Fruit fly (Drosophila melanogaster): ENCODE results near the gene CG15155.

DNA sequence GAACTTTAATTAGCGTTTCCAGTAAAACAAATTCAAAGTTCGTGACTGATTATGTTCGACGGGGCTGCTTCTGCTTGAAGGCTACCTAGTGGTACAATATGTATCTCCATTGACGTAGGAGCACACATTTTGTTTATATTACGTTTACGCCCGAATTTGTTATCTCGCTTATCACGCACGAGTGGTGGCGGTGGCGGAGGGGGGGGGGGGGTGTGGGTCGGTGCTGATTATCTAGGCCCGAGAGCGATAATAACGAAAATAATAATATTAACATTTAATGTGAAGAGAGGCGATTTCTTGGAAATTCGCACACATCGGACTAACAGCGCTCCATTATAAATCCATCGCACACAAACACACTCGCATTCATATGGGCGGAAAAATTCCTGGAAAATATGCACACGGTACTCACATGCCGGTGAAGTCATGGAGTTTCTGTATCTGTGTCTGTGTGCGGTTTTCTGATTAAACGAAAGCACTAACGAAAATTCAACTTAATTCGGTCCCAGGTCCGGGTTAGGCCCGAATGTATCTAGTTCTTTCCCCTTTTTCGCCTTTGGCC is 7.1 kb upstream of the CG15155 start:
- TF ChIP-seq CG11617 (GFP tag; optimal IDR thresholded peaks at IDR 0.05) (no peak), tj (GFP tag; optimal IDR thresholded peaks at IDR 0.05) (no peak), Hr96 (GFP tag; optimal IDR thresholded peaks at IDR 0.05) (no peak), CG7045 (GFP tag; optimal IDR thresholded peaks at IDR 0.05) (no peak), CG33017 (tag; optimal IDR thresholded peaks at IDR 0.05) (no peak), CG5204 (GFP tag; optimal IDR thresholded peaks at IDR 0.05) (no peak), Crg-1 (GFP tag; optimal IDR thresholded peaks at IDR 0.05) (no peak), CG12768 (GFP tag; optimal IDR thresholded peaks at IDR 0.05) (no peak), Clk (GFP tag; optimal IDR thresholded peaks at IDR 0.05) (no peak), kay (GFP tag; ENCODE audit: borderline replicate concordance) (peak; percentile 2)

Measured in whole organism, adult.